Fruit fly (Drosophila melanogaster) whole organism, embryonic: Measurements from ENCODE around the gene spidey.

Source experiments
- Abd-B ChIP-seq: fragments of 200-800 bp; sonication (Bioruptor generic); optimal IDR thresholded peaks from 2 replicates; lab custom pipeline; 2018; ENCODE audit warnings: missing biosample characterization, mild to moderate bottlenecking, missing genetic modification characterization, moderate library complexity
- Atf3 ChIP-seq: fragments of 200-800 bp; sonication (Bioruptor generic); optimal IDR thresholded peaks from 3 replicates; lab custom pipeline; 2016; ENCODE audit warnings: missing biosample characterization, missing genetic modification characterization
- Awh ChIP-seq: fragments of 200-800 bp; sonication (Bioruptor generic); IDR thresholded peaks from 2 replicates; pipeline ENCODE4, ENCODE4 v1.3.6; 2022; ENCODE audit warnings: missing biosample characterization, missing genetic modification characterization
- BtbVII ChIP-seq: fragments of 200-800 bp; sonication (Bioruptor generic); optimal IDR thresholded peaks from 3 replicates; lab custom pipeline; 2017; ENCODE audit warnings: missing biosample characterization, mild to moderate bottlenecking, missing genetic modification characterization
- CG10274 ChIP-seq: fragments of 200-800 bp; sonication (Bioruptor generic); optimal IDR thresholded peaks from 3 replicates; lab custom pipeline; 2017; ENCODE audit warnings: missing biosample characterization, mild to moderate bottlenecking, missing genetic modification characterization
- CG11696 ChIP-seq: fragments of 200-800 bp; sonication (Bioruptor generic); IDR thresholded peaks from 2 replicates; pipeline ENCODE4 v1.3.6; 2022; ENCODE audit warnings: missing biosample characterization, missing genetic modification characterization
- CG1647 ChIP-seq: fragments of 200-800 bp; sonication (Bioruptor generic); optimal IDR thresholded peaks from 3 replicates; lab custom pipeline; 2016; ENCODE audit warnings: missing biosample characterization, missing genetic modification characterization
- CG17385 ChIP-seq: fragments of 200-800 bp; sonication (Bioruptor generic); optimal IDR thresholded peaks from 3 replicates; lab custom pipeline; 2018; ENCODE audit warnings: missing biosample characterization, mild to moderate bottlenecking, missing genetic modification characterization
- CG1832 ChIP-seq: fragments of 200-800 bp; sonication (Bioruptor generic); optimal IDR thresholded peaks from 2 replicates; lab custom pipeline; 2017; ENCODE audit warnings: missing biosample characterization, mild to moderate bottlenecking, missing genetic modification characterization, inconsistent platforms
- CG2889 ChIP-seq: fragments of 200-800 bp; sonication (Bioruptor generic); IDR thresholded peaks from 3 replicates; pipeline ENCODE4 v1.3.6; 2022; ENCODE audit warnings: missing biosample characterization, missing genetic modification characterization
- CG31441 ChIP-seq: fragments of 200-800 bp; sonication (Bioruptor generic); IDR thresholded peaks from 2 replicates; pipeline ENCODE4 v1.3.6; 2022; ENCODE audit warnings: missing biosample characterization, missing genetic modification characterization
- CG3995 ChIP-seq: fragments of 200-800 bp; sonication (Bioruptor generic); optimal IDR thresholded peaks from 3 replicates; lab custom pipeline; 2016; ENCODE audit warnings: missing biosample characterization, missing genetic modification characterization
- CG7271 ChIP-seq: fragments of 200-800 bp; sonication (Bioruptor generic); optimal IDR thresholded peaks from 2 replicates; lab custom pipeline; 2018; ENCODE audit warnings: missing biosample characterization, mild to moderate bottlenecking, missing genetic modification characterization, moderate library complexity
- CG7556 ChIP-seq: fragments of 200-800 bp; sonication (Bioruptor generic); optimal IDR thresholded peaks from 2 replicates; lab custom pipeline; 2017; ENCODE audit warnings: missing biosample characterization, mild to moderate bottlenecking, missing genetic modification characterization
- CG8281 ChIP-seq: fragments of 200-800 bp; sonication (Bioruptor generic); optimal IDR thresholded peaks from 2 replicates; lab custom pipeline; 2018; ENCODE audit warnings: missing biosample characterization, mild to moderate bottlenecking, missing genetic modification characterization, moderate library complexity
- CG8290 ChIP-seq, 3 experiments: fragments of 200-800 bp; sonication (Bioruptor generic); optimal IDR thresholded peaks; 2 replicates each; lab custom pipeline; 2016 to 2019; ENCODE audit warnings: missing biosample characterization in 3 of 3, missing genetic modification characterization in 3 of 3, mild to moderate bottlenecking in 2 of 3, moderate library complexity in 1 of 3
- CG9215 ChIP-seq: fragments of 200-800 bp; sonication (Bioruptor generic); IDR thresholded peaks from 2 replicates; pipeline ENCODE4 v1.3.6; 2022; ENCODE audit warnings: missing biosample characterization, missing genetic modification characterization
- CG9797 ChIP-seq: fragments of 200-800 bp; sonication (Bioruptor generic); optimal IDR thresholded peaks from 3 replicates; lab custom pipeline; 2018; ENCODE audit warnings: missing biosample characterization, mild to moderate bottlenecking, missing genetic modification characterization
- CG9876 ChIP-seq: fragments of 200-800 bp; sonication (Bioruptor generic); optimal IDR thresholded peaks from 2 replicates; lab custom pipeline; 2016; ENCODE audit warnings: missing biosample characterization, missing genetic modification characterization
- Doc2 ChIP-seq: fragments of 200-800 bp; sonication (Bioruptor generic); IDR thresholded peaks from 2 replicates; pipeline ENCODE4 v1.3.6; 2022; ENCODE audit warnings: missing biosample characterization, missing genetic modification characterization
- H2.0 ChIP-seq: fragments of 200-800 bp; sonication (Bioruptor generic); IDR thresholded peaks from 2 replicates; pipeline ENCODE4 v1.3.6; 2022; ENCODE audit warnings: missing biosample characterization, missing genetic modification characterization
- MBD-R2 ChIP-seq: fragments of 200-800 bp; sonication (Bioruptor generic); IDR thresholded peaks from 2 replicates; pipeline ENCODE4 v1.3.6; 2022; ENCODE audit warnings: missing biosample characterization, missing genetic modification characterization
- Med ChIP-seq: fragments of 200-800 bp; sonication (Bioruptor generic); peaks from one replicate; lab custom pipeline; 2016; ENCODE audit warnings: missing biosample characterization, missing genetic modification characterization, mild to moderate bottlenecking, inconsistent platforms, moderate library complexity
- Myb ChIP-seq: fragments of 200-800 bp; sonication (Bioruptor generic); optimal IDR thresholded peaks from 2 replicates; lab custom pipeline; 2016; ENCODE audit warnings: missing biosample characterization, missing genetic modification characterization
- Oli ChIP-seq: fragments of 200-800 bp; sonication (Bioruptor generic); optimal IDR thresholded peaks from 2 replicates; lab custom pipeline; 2018; ENCODE audit warnings: missing biosample characterization, mild to moderate bottlenecking, missing genetic modification characterization, moderate library complexity
- Pdp1 ChIP-seq, 2 experiments: fragments of 200-800 bp; sonication (Bioruptor generic); optimal IDR thresholded peaks; 3 replicates each; lab custom pipeline; 2016; ENCODE audit warnings: missing biosample characterization in 2 of 2, missing genetic modification characterization in 2 of 2, mild to moderate bottlenecking in 1 of 2, moderate library complexity in 1 of 2
- Ravus ChIP-seq: fragments of 200-800 bp; sonication (Bioruptor generic); IDR thresholded peaks from 2 replicates; pipeline ENCODE4 v1.3.6; 2022; ENCODE audit warnings: missing biosample characterization, missing genetic modification characterization
- Sox102F ChIP-seq: fragments of 200-800 bp; sonication (Bioruptor generic); optimal IDR thresholded peaks from 2 replicates; lab custom pipeline; 2018; ENCODE audit warnings: missing biosample characterization, mild to moderate bottlenecking, missing genetic modification characterization, moderate library complexity
- Stat92E ChIP-seq, 3 experiments: fragments of >200 bp in 2 of 3; fragments of 200-800 bp in 1 of 3; sonication (Bioruptor generic) in 1 of 3; optimal IDR thresholded peaks; 2 replicates each; lab custom pipeline; 2017 to 2019; ENCODE audit warnings: missing biosample characterization in 3 of 3, missing genetic modification characterization in 3 of 3, mild to moderate bottlenecking in 1 of 3, moderate library complexity in 1 of 3
- caup ChIP-seq: fragments of 200-800 bp; sonication (Bioruptor generic); optimal IDR thresholded peaks from 3 replicates; lab custom pipeline; 2017; ENCODE audit warnings: missing biosample characterization, mild to moderate bottlenecking, missing genetic modification characterization, moderate library complexity; ENCODE audit not compliant: severe bottlenecking
- ewg ChIP-seq: fragments of 200-800 bp; sonication (Bioruptor generic); optimal IDR thresholded peaks from 3 replicates; lab custom pipeline; 2017; ENCODE audit warnings: mild to moderate bottlenecking, missing biosample characterization, missing genetic modification reagents, missing genetic modification characterization
- exex ChIP-seq: fragments of 200-800 bp; sonication (Bioruptor generic); optimal IDR thresholded peaks from 4 replicates; lab custom pipeline; 2018; ENCODE audit warnings: missing biosample characterization, mild to moderate bottlenecking, missing genetic modification characterization, moderate library complexity
- h ChIP-seq: fragments of >200 bp; optimal IDR thresholded peaks from 2 replicates; lab custom pipeline; 2017
- jing ChIP-seq: fragments of 200-800 bp; sonication (Bioruptor generic); optimal IDR thresholded peaks from 2 replicates; lab custom pipeline; 2018; ENCODE audit warnings: missing biosample characterization, mild to moderate bottlenecking, missing genetic modification characterization
- knrl ChIP-seq: fragments of 200-800 bp; sonication (Bioruptor generic); IDR thresholded peaks from 3 replicates; pipeline ENCODE4 v1.3.6; 2022; ENCODE audit warnings: missing biosample characterization, missing genetic modification characterization; ENCODE audit not compliant: partially characterized antibody
- lilli ChIP-seq: fragments of 200-800 bp; sonication (Bioruptor generic); optimal IDR thresholded peaks from 3 replicates; lab custom pipeline; 2016; ENCODE audit warnings: missing biosample characterization, missing genetic modification characterization
- lmd ChIP-seq: fragments of 200-800 bp; sonication (Bioruptor generic); IDR thresholded peaks from 2 replicates; pipeline ENCODE4 v1.3.6; 2022; ENCODE audit warnings: missing biosample characterization, missing genetic modification characterization
- lola ChIP-seq, 3 experiments: fragments of >200 bp in 2 of 3; fragments of 200-800 bp in 1 of 3; sonication (Bioruptor generic) in 1 of 3; optimal IDR thresholded peaks; 2 replicates each; lab custom pipeline; 2017 to 2019; ENCODE audit warnings: missing biosample characterization in 3 of 3, missing genetic modification characterization in 3 of 3, mild to moderate bottlenecking in 1 of 3, moderate library complexity in 1 of 3
- maf-S ChIP-seq: fragments of 200-800 bp; sonication (Bioruptor generic); optimal IDR thresholded peaks from 2 replicates; lab custom pipeline; 2016; ENCODE audit warnings: missing biosample characterization, missing genetic modification characterization
- mam ChIP-seq: fragments of 200-800 bp; sonication (Bioruptor generic); optimal IDR thresholded peaks from 3 replicates; lab custom pipeline; 2016; ENCODE audit warnings: missing biosample characterization, missing genetic modification characterization
- onecut ChIP-seq: fragments of 200-800 bp; sonication (Bioruptor generic); IDR thresholded peaks from 2 replicates; pipeline ENCODE4 v1.3.6; 2022; ENCODE audit warnings: missing biosample characterization, missing genetic modification characterization
- repo ChIP-seq: fragments of 200-800 bp; sonication (Bioruptor generic); optimal IDR thresholded peaks from 2 replicates; lab custom pipeline; 2016; ENCODE audit warnings: missing biosample characterization, missing genetic modification characterization
- sisA ChIP-seq: fragments of 200-800 bp; sonication (Bioruptor generic); IDR thresholded peaks from 2 replicates; pipeline ENCODE4 v1.3.6; 2022; ENCODE audit warnings: missing biosample characterization, missing genetic modification characterization
- slp2 ChIP-seq: fragments of 200-800 bp; sonication (Bioruptor generic); optimal IDR thresholded peaks from 2 replicates; lab custom pipeline; 2016; ENCODE audit warnings: missing biosample characterization, missing genetic modification characterization
- tap ChIP-seq: fragments of 200-800 bp; optimal IDR thresholded peaks from 3 replicates; lab custom pipeline; 2019; ENCODE audit warnings: missing biosample characterization, mild to moderate bottlenecking, missing genetic modification characterization, moderate library complexity
- trh ChIP-seq: fragments of 200-800 bp; sonication (Bioruptor generic); optimal IDR thresholded peaks from 2 replicates; lab custom pipeline; 2016; ENCODE audit warnings: missing biosample characterization, missing genetic modification characterization
- zen ChIP-seq: fragments of 200-800 bp; sonication (Bioruptor generic); optimal IDR thresholded peaks from 3 replicates; lab custom pipeline; 2018; ENCODE audit warnings: missing biosample characterization, mild to moderate bottlenecking, missing genetic modification characterization, moderate library complexity

Gene spidey

dm6 chrX:7937588-7938481 is 29.1 kb downstream of the spidey start (continued):
- TF ChIP-seq Ravus (GFP tag; lab: Robert Waterston, UW) (no peak), CG9797 (GFP tag; lab: Kevin White, UChicago) (peak; percentile 14), exex (no peak), CG9215 (GFP tag; lab: Robert Waterston, UW) (peak; percentile 36; the same call in 1 of the 2 replicates), h (no peak), MBD-R2 (GFP tag; lab: Robert Waterston, UW) (no peak), Awh (GFP tag; lab: Robert Waterston, UW) (peak; percentile 70; the same call in 1 of the 2 replicates), caup (GFP tag; lab: Kevin White, UChicago) (peak; percentile 31), onecut (GFP tag; lab: Robert Waterston, UW) (peak; percentile 71), CG8290 (GFP tag; optimal IDR thresholded peaks at IDR 0.05; lab: Kevin White, UChicago) (peak; percentile 51), CG8290 (tag; optimal IDR thresholded peaks at IDR 0.05; lab: Kevin White, UChicago) (peak in 1 of 2 experiments; percentile 59), H2.0 (0 out of 2 replicates have a peak, but pooled peaks have one; percentile 40), Med (peak; percentile 92), mam (GFP tag; lab: Kevin White, UChicago) (peak; percentile 52), Doc2 (no peak), ewg (peak; percentile 80), Sox102F (peak; percentile 87), BtbVII (GFP tag; lab: Kevin White, UChicago) (peak; percentile 60), Oli (tag; lab: Kevin White, UChicago) (peak; percentile 90), tap (peak; percentile 52), CG7271 (no peak), CG1832 (GFP tag; lab: Kevin White, UChicago) (peak; percentile 55), Atf3 (peak; percentile 81), knrl (GFP tag; lab: Robert Waterston, UW) (no peak), CG17385 (GFP tag; lab: Kevin White, UChicago) (peak; percentile 73), CG10274 (GFP tag; lab: Kevin White, UChicago) (peak; percentile 66), zen (tag; lab: Kevin White, UChicago) (peak; percentile 54), jing (GFP tag; lab: Kevin White, UChicago) (peak; percentile 73), CG31441 (peak; percentile 88), maf-S (peak; percentile 57), CG8281 (tag; lab: Kevin White, UChicago) (peak; percentile 65), lola (GFP tag; optimal IDR thresholded peaks at IDR 0.05; lab: Kevin White, UChicago) (peak in 1 of 3 experiments; percentile 92), CG1647 (GFP tag; lab: Kevin White, UChicago) (peak; percentile 16), CG3995 (GFP tag; lab: Kevin White, UChicago) (no peak), slp2 (GFP tag; lab: Kevin White, UChicago) (peak; percentile 89), CG11696 (GFP tag; lab: Robert Waterston, UW) (0 out of 2 replicates have a peak, but pooled peaks have one; percentile 29), Myb (peak; percentile 72), Abd-B (GFP tag; lab: Kevin White, UChicago) (peak; percentile 78), lmd (GFP tag; lab: Robert Waterston, UW) (peak; percentile 84), CG9876 (GFP tag; lab: Kevin White, UChicago) (peak; percentile 58), Stat92E (GFP tag; optimal IDR thresholded peaks at IDR 0.05; lab: Kevin White, UChicago) (peak in 1 of 3 experiments; percentile 4), lilli (peak; percentile 62), repo (peak; percentile 53), CG2889 (GFP tag; lab: Robert Waterston, UW) (0 out of 3 replicates have a peak, but pooled peaks have one; percentile 15), CG7556 (peak; percentile 89), sisA (peak; percentile 77), trh (peak; percentile 28), Pdp1 (GFP tag; optimal IDR thresholded peaks at IDR 0.05; lab: Kevin White, UChicago) (peak; percentile 81 to 92)
